Worm (Caenorhabditis elegans): Measurements from ENCODE around the gene fbxb-15.
"Not testable (repeated sequence)": the region's sequence is repeated elsewhere in the genome, so short reads cannot be mapped to it uniquely, and the experiment has no call there.

- not testable (repeated sequence) for TF ChIP-seq dao-5, him-1 (tag; optimal IDR thresholded peaks at IDR 0.05)
Observed at ce11 chrII:1636392-1636791, 16.9 kb downstream of the fbxb-15 start, which contains the start of gene srg-20.

Measured in whole organism, L4/young adult.